Worm (Caenorhabditis elegans) whole organism, young adult: ENCODE measurements around the gene C18H9.1.

Source experiments
- B0019.2 ChIP-seq: fragments of 200-800 bp; sonication (Bioruptor generic); conservative IDR thresholded peaks from 2 replicates; pipeline ENCODE4 v1.3.6; 2022; ENCODE audit warnings: missing genetic modification reagents, missing genetic modification characterization, missing compliant biosample characterization
- F49E8.2 ChIP-seq: sonication (generic microtip); optimal IDR thresholded peaks from 3 replicates; lab custom pipeline; 2017; ENCODE audit warnings: missing genetic modification characterization, mild to moderate bottlenecking, missing compliant biosample characterization, antibody characterized with exemption, moderate library complexity; ENCODE audit not compliant: insufficient read depth
- F55B11.4 ChIP-seq: sonication (generic microtip); optimal IDR thresholded peaks from 2 replicates; lab custom pipeline; 2016; ENCODE audit warnings: missing compliant biosample characterization, missing genetic modification characterization, borderline replicate concordance; ENCODE audit not compliant: insufficient read depth
- Y53F4B.3 ChIP-seq: fragments of 200-800 bp; sonication (Bioruptor generic); IDR thresholded peaks from 2 replicates; pipeline ENCODE4 v1.3.6; 2022; ENCODE audit warnings: missing genetic modification reagents, missing genetic modification characterization, missing compliant biosample characterization
- fkh-3 ChIP-seq: sonication (generic microtip); optimal IDR thresholded peaks from 2 replicates; lab custom pipeline; 2016; ENCODE audit warnings: mild to moderate bottlenecking, missing genetic modification characterization, missing compliant biosample characterization
- pha-4 ChIP-seq: fragments of 150-350 bp; sonication (generic microtip); optimal IDR thresholded peaks from 2 replicates; lab custom pipeline; 2014; ENCODE audit warnings: missing biosample characterization, missing genetic modification reagents, missing genetic modification characterization
- snpc-1.1 ChIP-seq: sonication (generic microtip); optimal IDR thresholded peaks from 2 replicates; lab custom pipeline; 2017; ENCODE audit warnings: missing genetic modification characterization, mild to moderate bottlenecking, missing compliant biosample characterization, antibody characterized with exemption, moderate library complexity, missing genotype, missing genetic modification reagents; ENCODE audit not compliant: insufficient read depth
- ztf-28 ChIP-seq: fragments of 200-800 bp; sonication (Bioruptor generic); IDR thresholded peaks from 2 replicates; pipeline ENCODE4 v1.3.6; 2022; ENCODE audit warnings: missing genetic modification reagents, missing genetic modification characterization, missing compliant biosample characterization

DNA sequence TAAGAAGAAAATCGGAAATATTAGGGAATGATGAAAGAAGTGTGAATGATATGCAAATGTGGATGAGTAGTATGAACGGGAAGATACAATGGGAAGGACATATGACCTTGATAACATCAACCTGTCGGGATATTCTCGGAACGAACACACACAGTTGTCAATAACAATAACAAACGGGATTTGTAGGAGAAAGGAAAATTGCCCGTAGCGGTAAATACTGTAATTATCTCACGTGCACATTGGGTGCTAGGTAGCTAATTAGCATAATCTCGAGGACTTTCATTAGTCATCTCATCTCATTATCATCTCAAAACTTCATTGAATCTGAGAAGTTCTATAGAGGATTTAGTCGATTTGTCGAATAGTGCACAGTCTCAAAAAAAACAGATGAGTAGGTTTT is 14.1 kb downstream of the C18H9.1 start:
- no peak for TF ChIP-seq B0019.2 (GFP tag; lab: Robert Waterston, UW)
- no peak for TF ChIP-seq pha-4 (tag; lab: Kevin White, UChicago)
- TF ChIP-seq F55B11.4 (tag; lab: Kevin White, UChicago) = no peak
- TF ChIP-seq Y53F4B.3 (GFP tag; lab: Robert Waterston, UW) = no peak
- no peak for TF ChIP-seq ztf-28
- no peak for TF ChIP-seq F49E8.2
- no peak for TF ChIP-seq snpc-1.1 (tag; lab: Kevin White, UChicago)
- TF ChIP-seq fkh-3 (tag; lab: Kevin White, UChicago) = no peak
